Fruit fly (Drosophila melanogaster): ENCODE data around the gene Top2.

Gene Top2

dm6 chr2L:19425765-19426329, 27.4 kb downstream of the Top2 start (continued):
- TF ChIP-seq CG2202 (tag; optimal IDR thresholded peaks at IDR 0.05) = no peak
- TF ChIP-seq onecut (GFP tag; IDR thresholded peaks at IDR 0.05) = peak; percentile 71
- peak; percentile 82 for TF ChIP-seq zfh1 (GFP tag; IDR thresholded peaks at IDR 0.05)
- peak; percentile 74 for TF ChIP-seq CG14014 (GFP tag; IDR thresholded peaks at IDR 0.05)
- peak; percentile 77 for TF ChIP-seq tio (GFP tag; optimal IDR thresholded peaks at IDR 0.05)
- TF ChIP-seq CG1647 (GFP tag; optimal IDR thresholded peaks at IDR 0.05) = no peak
- peak; percentile 81 for TF ChIP-seq vvl (GFP tag; IDR thresholded peaks at IDR 0.05)
- TF ChIP-seq CG12071 (GFP tag; optimal IDR thresholded peaks at IDR 0.05) = peak; percentile 43
- TF ChIP-seq ham (GFP tag; IDR thresholded peaks at IDR 0.05) = no peak
- TF ChIP-seq Optix (GFP tag; IDR thresholded peaks at IDR 0.05) = 0 out of 3 replicates have a peak, but pooled peaks have one; percentile 7
- no peak for TF ChIP-seq sc (optimal IDR thresholded peaks at IDR 0.05)
- TF ChIP-seq sc (GFP tag; optimal IDR thresholded peaks at IDR 0.05) = peak; percentile 14
- TF ChIP-seq lov (optimal IDR thresholded peaks at IDR 0.05) = no peak
- peak; percentile 72; the same call in 2 of the 3 replicates for TF ChIP-seq lov (GFP tag; IDR thresholded peaks at IDR 0.05)
- peak; percentile 20 for TF ChIP-seq CG10565 (GFP tag; optimal IDR thresholded peaks at IDR 0.05)
- 0 out of 2 replicates have a peak, but pooled peaks have one; percentile 7 for TF ChIP-seq CG5953 (GFP tag; IDR thresholded peaks at IDR 0.05)
- peak; percentile 22 for TF ChIP-seq Jarid2 (GFP tag; optimal IDR thresholded peaks at IDR 0.05)
- TF ChIP-seq CG4617 (GFP tag; optimal IDR thresholded peaks at IDR 0.05; ENCODE audit: borderline replicate concordance) = peak; percentile 9
- no peak for TF ChIP-seq Trl (optimal IDR thresholded peaks at IDR 0.05)
- TF ChIP-seq Trl (GFP tag; optimal IDR thresholded peaks at IDR 0.05) = peak; percentile 52
- TF ChIP-seq NC2α (GFP tag; optimal IDR thresholded peaks at IDR 0.05) = no peak
- TF ChIP-seq CG7745 (tag; optimal IDR thresholded peaks at IDR 0.05) = peak; percentile 95
- peak; percentile 29 for TF ChIP-seq CG3995 (GFP tag; optimal IDR thresholded peaks at IDR 0.05)
- peak; percentile 15 for TF ChIP-seq Dad (GFP tag; optimal IDR thresholded peaks at IDR 0.05)
- TF ChIP-seq CG7786 (GFP tag; optimal IDR thresholded peaks at IDR 0.05) = peak; percentile 24
- TF ChIP-seq CrebB (tag; optimal IDR thresholded peaks at IDR 0.05) = peak; percentile 52
- TF ChIP-seq kni (GFP tag; optimal IDR thresholded peaks at IDR 0.05) = peak; percentile 86
- peak; percentile 46; the same call in 1 of the 2 replicates for TF ChIP-seq ap (GFP tag; IDR thresholded peaks at IDR 0.05)
- peak; percentile 66 for TF ChIP-seq Aef1 (GFP tag; IDR thresholded peaks at IDR 0.05)
- 0 out of 2 replicates have a peak, but pooled peaks have one; percentile 8 for TF ChIP-seq Lim3 (GFP tag; IDR thresholded peaks at IDR 0.05)
- no peak for TF ChIP-seq hb (GFP tag; IDR thresholded peaks at IDR 0.05; ENCODE audit: partially characterized antibody)
- peak; percentile 28 for TF ChIP-seq Mad (GFP tag; optimal IDR thresholded peaks at IDR 0.05)
- peak; percentile 56 for TF ChIP-seq Max (GFP tag; optimal IDR thresholded peaks at IDR 0.05)
- no peak for TF ChIP-seq HLHmδ (GFP tag; optimal IDR thresholded peaks at IDR 0.05)
- TF ChIP-seq CG32772 (GFP tag; IDR thresholded peaks at IDR 0.05) = peak; percentile 50
- TF ChIP-seq CG8359 (GFP tag; optimal IDR thresholded peaks at IDR 0.05; ENCODE audit: borderline replicate concordance) = peak; percentile 11
- TF ChIP-seq CG2875 (GFP tag; optimal IDR thresholded peaks at IDR 0.05) = peak; percentile 54
- TF ChIP-seq CG12942 (GFP tag; optimal IDR thresholded peaks at IDR 0.05) = peak; percentile 27
- peak; percentile 78 for TF ChIP-seq dmrt99B (tag; optimal IDR thresholded peaks at IDR 0.05)
- TF ChIP-seq CG17912 (GFP tag; optimal IDR thresholded peaks at IDR 0.05) = peak; percentile 73
- peak; percentile 32 for TF ChIP-seq maf-S (GFP tag; optimal IDR thresholded peaks at IDR 0.05)
- TF ChIP-seq sima (GFP tag; optimal IDR thresholded peaks at IDR 0.05) = no peak
- peak; percentile 66 for TF ChIP-seq NfI (GFP tag; optimal IDR thresholded peaks at IDR 0.05)
- peak; percentile 36; the same call in 1 of the 2 replicates for TF ChIP-seq peb (GFP tag; IDR thresholded peaks at IDR 0.05)
- peak; percentile 59 for TF ChIP-seq CG12659 (GFP tag; optimal IDR thresholded peaks at IDR 0.05)
- TF ChIP-seq CG9437 (GFP tag; optimal IDR thresholded peaks at IDR 0.05) = peak; percentile 44
- TF ChIP-seq CG11723 (GFP tag; optimal IDR thresholded peaks at IDR 0.05) = peak; percentile 49
- peak; percentile 53 for TF ChIP-seq CG1233 (GFP tag; optimal IDR thresholded peaks at IDR 0.05)
- no peak for TF ChIP-seq CG11398 (GFP tag; optimal IDR thresholded peaks at IDR 0.05)
- TF ChIP-seq CG4820 (GFP tag; optimal IDR thresholded peaks at IDR 0.05) = peak; percentile 40
- no peak for TF ChIP-seq nom (GFP tag; optimal IDR thresholded peaks at IDR 0.05)

Data from whole organism, embryonic.